Worm (Caenorhabditis elegans) whole organism, L4 larva: ENCODE data around the gene K05D4.9.

Experiments
- mep-1 ChIP-seq: fragments of 150-350 bp; sonication (generic microtip); optimal IDR thresholded peaks from 3 replicates; lab custom pipeline; 2014; ENCODE audit warnings: missing biosample characterization, missing genetic modification characterization
- pha-4 ChIP-seq, 2 experiments: fragments of 150-350 bp in 1 of 2; fragments of 200-800 bp in 1 of 2; sonication (Bioruptor generic) in 1 of 2; IDR thresholded peaks in 1 of 2; optimal IDR thresholded peaks in 1 of 2; 2 replicates each; pipeline versions ENCODE4 v1.3.6 to Lab custom; 2014 to 2022; ENCODE audit warnings: missing genetic modification characterization in 2 of 2, missing genetic modification reagents in 2 of 2, missing biosample characterization in 1 of 2, missing compliant biosample characterization in 1 of 2
- skn-1 ChIP-seq: fragments of 150-350 bp; optimal IDR thresholded peaks from 2 replicates; lab custom pipeline; 2014; ENCODE audit warnings: missing biosample characterization, missing genetic modification characterization

DNA sequence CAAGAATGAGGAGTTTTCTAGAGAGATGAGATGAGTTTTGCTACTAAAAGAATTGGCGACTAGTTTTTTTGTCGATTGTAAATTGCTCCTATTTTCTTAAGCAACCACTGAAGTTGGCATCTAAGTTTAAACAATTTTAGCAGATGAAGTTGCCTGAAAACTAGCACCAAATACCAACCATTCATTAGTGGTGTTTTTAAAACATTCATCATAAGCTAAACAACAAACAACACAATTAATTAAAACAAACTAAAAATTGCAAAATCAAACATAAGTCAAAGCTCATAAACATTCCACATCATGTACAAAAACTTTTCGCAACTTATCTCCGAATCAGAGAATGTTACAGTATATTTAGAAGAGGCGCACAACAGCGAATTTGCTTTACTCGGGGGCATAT is 10.5 kb upstream of the K05D4.9 start, which contains the start of gene srz-13:
- TF ChIP-seq pha-4 (GFP tag; IDR thresholded peaks at IDR 0.05; lab: Robert Waterston, UW) (no peak), pha-4 (tag; optimal IDR thresholded peaks at IDR 0.05; lab: Kevin White, UChicago) (no peak), mep-1 (tag; lab: Kevin White, UChicago) (no peak), skn-1 (tag; lab: Kevin White, UChicago) (no peak)
